Worm (Caenorhabditis elegans) whole organism, L4/young adult: ENCODE measurements around the gene frl-1.

ENCODE experiments used
- W03F9.2 ChIP-seq: fragments of 150-350 bp; optimal IDR thresholded peaks from 2 replicates; lab custom pipeline; 2014; ENCODE audit warnings: missing biosample characterization, missing genetic modification characterization
- dao-5 ChIP-seq: sonication (generic microtip); optimal IDR thresholded peaks from 2 replicates; lab custom pipeline; 2016; ENCODE audit warnings: missing genotype, missing genetic modification characterization, moderate library complexity, missing compliant biosample characterization
- him-1 ChIP-seq: sonication (generic microtip); optimal IDR thresholded peaks from 2 replicates; lab custom pipeline; 2016; ENCODE audit warnings: missing genotype, missing genetic modification reagents, missing genetic modification characterization, missing compliant biosample characterization

DNA sequence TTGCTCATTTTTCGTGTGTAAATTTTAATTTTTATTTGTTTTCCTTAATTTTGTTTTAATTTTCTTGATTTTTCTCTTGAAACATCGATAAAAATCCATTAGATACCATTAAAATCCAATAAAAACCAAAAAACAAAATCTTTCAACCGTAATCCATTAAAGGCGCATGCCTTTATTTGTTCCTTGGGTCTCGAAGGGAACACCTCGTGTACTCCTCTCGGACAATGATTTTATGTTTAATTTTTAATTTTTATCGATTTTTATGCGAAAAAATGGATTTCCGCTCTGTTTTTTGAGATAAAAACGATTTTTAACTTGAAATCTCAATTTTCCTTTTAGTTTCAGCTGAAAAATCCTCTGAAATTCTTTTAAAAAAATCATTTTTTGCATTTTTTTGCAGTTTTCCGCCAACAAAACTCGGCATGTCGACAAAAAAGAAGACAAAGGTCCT, 22.0 kb upstream of the frl-1 start, which contains the start of gene ppk-2:
- TF ChIP-seq W03F9.2 (tag; lab: Kevin White, UChicago) (peak; percentile 45), him-1 (no peak), dao-5 (tag; lab: Kevin White, UChicago) (no peak)
